Fruit fly (Drosophila melanogaster): ENCODE data around the gene CG6005.

Gene CG6005

dm6 chr3R:19001701-19002100 is 22.1 kb downstream of the CG6005 start:
- no peak for TF ChIP-seq CG8478 (optimal IDR thresholded peaks at IDR 0.05)
- no peak for TF ChIP-seq CTCF (optimal IDR thresholded peaks at IDR 0.05)

dm6 chr3R:18999906-19000451 is 23.9 kb downstream of the CG6005 start:
- TF ChIP-seq CTCF (optimal IDR thresholded peaks at IDR 0.05), result no peak
- TF ChIP-seq CG8478 (optimal IDR thresholded peaks at IDR 0.05), result no peak

- TF ChIP-seq CG8478 (optimal IDR thresholded peaks at IDR 0.05) (no peak), CTCF (optimal IDR thresholded peaks at IDR 0.05) (no peak)
Measured at dm6 chr3R:18998370-18998769, 25.5 kb downstream of the CG6005 start.

- no peak for TF ChIP-seq CG8478 (optimal IDR thresholded peaks at IDR 0.05)
- TF ChIP-seq CTCF (optimal IDR thresholded peaks at IDR 0.05), result no peak
Measured at dm6 chr3R:18997388-18998287, 26.2 kb downstream of the CG6005 start.

- TF ChIP-seq CG8478 (optimal IDR thresholded peaks at IDR 0.05) (no peak), CTCF (optimal IDR thresholded peaks at IDR 0.05) (no peak)
Measured at dm6 chr3R:18995556-18996272, 28.1 kb downstream of the CG6005 start.

- TF ChIP-seq CTCF (optimal IDR thresholded peaks at IDR 0.05) (no peak), CG8478 (optimal IDR thresholded peaks at IDR 0.05) (no peak)
Measured at dm6 chr3R:18993159-18993558, 30.7 kb downstream of the CG6005 start.

- TF ChIP-seq CTCF (optimal IDR thresholded peaks at IDR 0.05) (no peak), CG8478 (optimal IDR thresholded peaks at IDR 0.05) (no peak)
Measured at dm6 chr3R:18991721-18992120, 32.1 kb downstream of the CG6005 start.

- no peak for TF ChIP-seq CG8478 (optimal IDR thresholded peaks at IDR 0.05)
- TF ChIP-seq CTCF (optimal IDR thresholded peaks at IDR 0.05), result no peak
Measured at dm6 chr3R:18990514-18990913, 33.3 kb downstream of the CG6005 start.

dm6 chr3R:18989819-18990137 is 34.1 kb downstream of the CG6005 start:
- TF ChIP-seq CG8478 (optimal IDR thresholded peaks at IDR 0.05) (no peak), CTCF (optimal IDR thresholded peaks at IDR 0.05) (no peak)

dm6 chr3R:18988957-18989818 is 34.6 kb downstream of the CG6005 start:
- TF ChIP-seq CG8478 (optimal IDR thresholded peaks at IDR 0.05), result no peak
- TF ChIP-seq CTCF (optimal IDR thresholded peaks at IDR 0.05), result no peak

dm6 chr3R:18987428-18988416 is 36.1 kb downstream of the CG6005 start:
- TF ChIP-seq CG8478 (optimal IDR thresholded peaks at IDR 0.05) (no peak), CTCF (optimal IDR thresholded peaks at IDR 0.05) (no peak)

- TF ChIP-seq CG8478 (optimal IDR thresholded peaks at IDR 0.05), result no peak
- TF ChIP-seq CTCF (optimal IDR thresholded peaks at IDR 0.05), result no peak
Measured at dm6 chr3R:18986089-18986887, 37.5 kb downstream of the CG6005 start.

Data from S2 (cell line).